Worm (Caenorhabditis elegans) whole organism, L1 larva: ENCODE data around the gene srd-69.

ENCODE experiments used
- alr-1 ChIP-seq: fragments of 200-800 bp; sonication (Bioruptor generic); optimal IDR thresholded peaks from 2 replicates; lab custom pipeline; 2018; ENCODE audit warnings: borderline replicate concordance, mild to moderate bottlenecking, missing genetic modification characterization, missing compliant biosample characterization
- ama-1 ChIP-seq: fragments of 150-350 bp; optimal IDR thresholded peaks from 2 replicates; lab custom pipeline; 2014
- blmp-1 ChIP-seq: fragments of 150-350 bp; optimal IDR thresholded peaks from 2 replicates; lab custom pipeline; 2014; ENCODE audit warnings: missing biosample characterization, missing genetic modification characterization
- isw-1 ChIP-seq: fragments of 200-800 bp; sonication (Bioruptor generic); IDR thresholded peaks from 2 replicates; pipeline ENCODE4 v1.3.6; 2022; ENCODE audit warnings: missing genetic modification characterization, missing compliant biosample characterization
- lin-39 ChIP-seq: fragments of 150-350 bp; optimal IDR thresholded peaks from 2 replicates; lab custom pipeline; 2014; ENCODE audit warnings: missing biosample characterization, missing genetic modification reagents, missing genetic modification characterization
- nhr-11 ChIP-seq: fragments of 150-350 bp; optimal IDR thresholded peaks from 2 replicates; lab custom pipeline; 2014; ENCODE audit warnings: missing biosample characterization, missing genetic modification characterization
- nhr-12 ChIP-seq: sonication (generic microtip); optimal IDR thresholded peaks from 2 replicates; lab custom pipeline; 2017; ENCODE audit warnings: missing biosample characterization, missing genetic modification characterization
- pax-3 ChIP-seq: fragments of 200-800 bp; sonication (Bioruptor generic); optimal IDR thresholded peaks from 2 replicates; lab custom pipeline; 2018; ENCODE audit warnings: mild to moderate bottlenecking, missing genetic modification characterization, moderate library complexity, missing compliant biosample characterization
- pqm-1 ChIP-seq: sonication (generic microtip); optimal IDR thresholded peaks from 3 replicates; lab custom pipeline; 2017; ENCODE audit warnings: missing biosample characterization, missing genetic modification characterization
- snpc-4 ChIP-seq: fragments of 150-350 bp; optimal IDR thresholded peaks from 2 replicates; lab custom pipeline; 2014; ENCODE audit warnings: missing biosample characterization, missing genetic modification characterization
- tlp-1 ChIP-seq: fragments of 150-350 bp; optimal IDR thresholded peaks from 2 replicates; lab custom pipeline; 2014; ENCODE audit warnings: missing biosample characterization, missing genetic modification characterization
- unc-30 ChIP-seq: sonication (generic microtip); optimal IDR thresholded peaks from 2 replicates; lab custom pipeline; 2017; ENCODE audit warnings: missing biosample characterization, missing genetic modification characterization
- unc-62 ChIP-seq: fragments of 150-350 bp; optimal IDR thresholded peaks from 2 replicates; lab custom pipeline; 2014; ENCODE audit warnings: missing biosample characterization, missing genetic modification reagents, missing genetic modification characterization

- no peak for TF ChIP-seq ama-1 (lab: Kevin White, UChicago)
- no peak for TF ChIP-seq unc-30 (tag; lab: Kevin White, UChicago)
- no peak for TF ChIP-seq nhr-11 (tag; lab: Kevin White, UChicago)
- no peak for TF ChIP-seq snpc-4 (tag; lab: Kevin White, UChicago)
- TF ChIP-seq pqm-1 (tag; lab: Kevin White, UChicago) = no peak
- TF ChIP-seq tlp-1 (tag; lab: Kevin White, UChicago) = no peak
- TF ChIP-seq isw-1 (GFP tag; lab: Robert Waterston, UW) = no peak
- no peak for TF ChIP-seq unc-62
- no peak for TF ChIP-seq pax-3 (tag; lab: Kevin White, UChicago)
- TF ChIP-seq alr-1 (tag; lab: Kevin White, UChicago) = no peak
- no peak for TF ChIP-seq nhr-12
- TF ChIP-seq blmp-1 (tag; lab: Kevin White, UChicago) = no peak
- no peak for TF ChIP-seq lin-39 (tag; lab: Kevin White, UChicago)
These were observed 31.0 kb downstream of the srd-69 start for ce11 chrIII:2393666-2394154.
